Fruit fly (Drosophila melanogaster) whole organism, pupa: Measurements from ENCODE around the gene mmy.
A peak's percentile ranks its signal among the peaks of the same experiment; 100 is the strongest.

Experiments
- CG10348 ChIP-seq: fragments of 200-800 bp; sonication (Bioruptor generic); IDR thresholded peaks from 2 replicates; pipeline ENCODE4 v1.3.6; 2022; ENCODE audit warnings: missing biosample characterization, missing genetic modification characterization
- CG13204 ChIP-seq: fragments of 200-800 bp; sonication (Bioruptor generic); optimal IDR thresholded peaks from 2 replicates; lab custom pipeline; 2018; ENCODE audit warnings: missing biosample characterization, mild to moderate bottlenecking, missing genetic modification characterization, moderate library complexity
- CG32121 ChIP-seq: fragments of 200-800 bp; sonication (Bioruptor generic); IDR thresholded peaks from 2 replicates; pipeline ENCODE4 v1.3.6; 2022; ENCODE audit warnings: missing biosample characterization, missing genetic modification characterization
- CG34367 ChIP-seq: fragments of 200-800 bp; sonication (Bioruptor generic); optimal IDR thresholded peaks from 2 replicates; lab custom pipeline; 2018; ENCODE audit warnings: missing biosample characterization, mild to moderate bottlenecking, missing genetic modification characterization
- CG4496 ChIP-seq: fragments of 200-800 bp; sonication (Bioruptor generic); IDR thresholded peaks from 3 replicates; pipeline ENCODE4 v1.3.6; 2022; ENCODE audit warnings: missing biosample characterization, missing genetic modification characterization
- CG8301 ChIP-seq: fragments of 200-800 bp; sonication (Bioruptor generic); optimal IDR thresholded peaks from 2 replicates; lab custom pipeline; 2018; ENCODE audit warnings: missing biosample characterization, mild to moderate bottlenecking, missing genetic modification characterization
- CG9948 ChIP-seq: fragments of 200-800 bp; sonication (Bioruptor generic); optimal IDR thresholded peaks from 2 replicates; lab custom pipeline; 2018; ENCODE audit warnings: missing biosample characterization, mild to moderate bottlenecking, missing genetic modification characterization, moderate library complexity
- D1 ChIP-seq: fragments of 200-800 bp; sonication (Bioruptor generic); optimal IDR thresholded peaks from 2 replicates; lab custom pipeline; 2018; ENCODE audit warnings: missing biosample characterization, mild to moderate bottlenecking, missing genetic modification characterization, moderate library complexity
- Ets98B ChIP-seq: fragments of 200-800 bp; sonication (Bioruptor generic); IDR thresholded peaks from 2 replicates; pipeline ENCODE4 v1.3.6; 2022; ENCODE audit warnings: missing biosample characterization, missing genetic modification characterization
- fd96Ca ChIP-seq: fragments of 200-800 bp; sonication (Bioruptor generic); IDR thresholded peaks from 3 replicates; pipeline ENCODE4 v1.3.6; 2022; ENCODE audit warnings: missing biosample characterization, missing genetic modification characterization
- rn ChIP-seq: fragments of 200-800 bp; sonication (Bioruptor generic); IDR thresholded peaks from 2 replicates; pipeline ENCODE4 v1.3.6; 2022; ENCODE audit warnings: missing biosample characterization, missing genetic modification characterization

DNA sequence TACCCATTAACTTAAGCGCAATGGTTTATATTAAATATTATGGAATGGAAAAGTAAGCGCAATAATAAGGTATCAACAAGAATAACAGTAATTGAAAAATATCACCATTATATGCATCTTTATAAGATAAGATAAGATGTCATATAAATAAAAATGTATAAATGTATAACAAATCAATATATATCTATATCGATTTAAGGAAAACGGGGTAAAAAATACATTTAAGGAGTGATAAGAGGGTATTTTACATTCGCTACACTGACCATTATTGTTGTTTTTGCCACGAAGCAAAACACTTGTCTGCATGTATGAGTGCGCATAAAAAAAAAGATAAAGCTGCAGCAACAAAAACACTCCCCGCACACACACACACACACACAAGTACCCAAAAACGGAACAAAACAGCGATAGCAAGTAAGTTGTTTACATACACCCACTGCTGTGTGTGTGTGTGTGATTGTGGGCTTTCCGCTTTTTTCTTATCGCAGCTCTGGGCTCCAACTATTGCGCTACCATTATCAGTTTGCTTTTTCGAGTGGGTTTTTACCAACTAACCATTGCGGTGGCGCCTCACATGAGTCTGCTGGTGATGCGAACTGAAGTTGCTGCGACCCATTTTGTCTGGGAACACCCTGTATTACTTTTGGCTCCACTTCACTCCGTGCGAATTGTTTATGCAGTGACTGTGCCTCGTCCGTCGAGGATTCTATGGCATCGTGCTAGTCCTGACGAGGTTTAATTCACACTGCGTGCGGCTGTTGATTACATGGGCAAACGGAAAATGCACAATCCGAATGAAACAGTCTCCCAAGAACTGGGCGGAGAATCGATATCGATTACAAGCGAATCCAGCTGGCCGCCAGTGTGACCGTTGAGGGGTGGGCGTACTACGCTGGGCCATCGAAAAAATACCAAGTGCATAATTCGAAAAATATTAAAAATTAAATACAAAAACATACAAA is at the start of gene mmy:
- TF ChIP-seq CG4496: peak; percentile 82
- TF ChIP-seq CG10348 (GFP tag; lab: Robert Waterston, UW): no peak
- peak; percentile 44 for TF ChIP-seq CG13204 (GFP tag; lab: Kevin White, UChicago)
- peak; percentile 74 for TF ChIP-seq Ets98B (GFP tag; lab: Robert Waterston, UW)
- no peak for TF ChIP-seq D1
- TF ChIP-seq fd96Ca (GFP tag; lab: Robert Waterston, UW): peak; percentile 79; the same call in 2 of the 3 replicates
- TF ChIP-seq rn: peak; percentile 38; the same call in 1 of the 2 replicates
- TF ChIP-seq CG34367: peak; percentile 44
- peak; percentile 75 for TF ChIP-seq CG9948
- peak; percentile 71 for TF ChIP-seq CG8301 (tag; lab: Kevin White, UChicago)
- TF ChIP-seq CG32121: peak; percentile 67; the same call in 1 of the 2 replicates
